Fruit fly (Drosophila melanogaster) whole organism, prepupa: ENCODE results near the gene GCS1.

Experiments
- CG10631 ChIP-seq: fragments of 200-800 bp; sonication (Bioruptor generic); optimal IDR thresholded peaks from 2 replicates; lab custom pipeline; 2016; ENCODE audit warnings: missing biosample characterization, missing genetic modification characterization
- CG10669 ChIP-seq: fragments of 200-800 bp; sonication (Bioruptor generic); optimal IDR thresholded peaks from 3 replicates; lab custom pipeline; 2018; ENCODE audit warnings: missing biosample characterization, mild to moderate bottlenecking, missing genetic modification characterization, moderate library complexity
- CG11294 ChIP-seq: fragments of 200-800 bp; sonication (Bioruptor generic); IDR thresholded peaks from 2 replicates; pipeline ENCODE4 v1.3.6; 2022; ENCODE audit warnings: missing biosample characterization, missing genetic modification characterization
- CG15336 ChIP-seq: fragments of 200-800 bp; sonication (Bioruptor generic); IDR thresholded peaks from 2 replicates; pipeline ENCODE4 v1.3.6; 2022; ENCODE audit warnings: missing biosample characterization, missing genetic modification characterization
- CG1621 ChIP-seq: fragments of 200-800 bp; sonication (Bioruptor generic); optimal IDR thresholded peaks from 3 replicates; lab custom pipeline; 2018; ENCODE audit warnings: missing biosample characterization, mild to moderate bottlenecking, missing genetic modification characterization
- CG3032 ChIP-seq: fragments of 200-800 bp; optimal IDR thresholded peaks from 2 replicates; lab custom pipeline; 2019; ENCODE audit warnings: missing biosample characterization, mild to moderate bottlenecking, missing genetic modification characterization, moderate library complexity
- CG31627 ChIP-seq: fragments of 200-800 bp; sonication (Bioruptor generic); optimal IDR thresholded peaks from 3 replicates; lab custom pipeline; 2016; ENCODE audit warnings: missing biosample characterization, missing genetic modification characterization
- CG32006 ChIP-seq: fragments of 200-800 bp; sonication (Bioruptor generic); optimal IDR thresholded peaks from 3 replicates; lab custom pipeline; 2017; ENCODE audit warnings: missing biosample characterization, mild to moderate bottlenecking, missing genetic modification characterization
- CG34406 ChIP-seq: fragments of 200-800 bp; sonication (Bioruptor generic); optimal IDR thresholded peaks from 3 replicates; lab custom pipeline; 2016; ENCODE audit warnings: missing biosample characterization, missing genetic modification characterization
- CG3919 ChIP-seq: fragments of 200-800 bp; sonication (Bioruptor generic); optimal IDR thresholded peaks from 3 replicates; lab custom pipeline; 2016; ENCODE audit warnings: missing biosample characterization, missing genetic modification characterization
- CG4318 ChIP-seq: fragments of 200-800 bp; sonication (Bioruptor generic); optimal IDR thresholded peaks from 3 replicates; lab custom pipeline; 2017; ENCODE audit warnings: missing biosample characterization, mild to moderate bottlenecking, missing genetic modification characterization
- CG6163 ChIP-seq: fragments of 200-800 bp; sonication (Bioruptor generic); IDR thresholded peaks from 3 replicates; pipeline ENCODE4 v1.3.6; 2022; ENCODE audit warnings: missing biosample characterization, missing genetic modification characterization
- CG6792 ChIP-seq: fragments of 200-800 bp; sonication (Bioruptor generic); optimal IDR thresholded peaks from 3 replicates; lab custom pipeline; 2016; ENCODE audit warnings: missing biosample characterization, missing genetic modification characterization
- CG6808 ChIP-seq: fragments of 200-800 bp; sonication (Bioruptor generic); optimal IDR thresholded peaks from 3 replicates; lab custom pipeline; 2017; ENCODE audit warnings: missing biosample characterization, missing genetic modification characterization, mild to moderate bottlenecking, moderate library complexity, missing genetic modification reagents
- CG7368 ChIP-seq: fragments of 200-800 bp; sonication (Bioruptor generic); optimal IDR thresholded peaks from 3 replicates; lab custom pipeline; 2016; ENCODE audit warnings: missing biosample characterization, missing genetic modification characterization
- CG8319 ChIP-seq: fragments of 200-800 bp; sonication (Bioruptor generic); optimal IDR thresholded peaks from 3 replicates; lab custom pipeline; 2016; ENCODE audit warnings: missing biosample characterization, missing genetic modification characterization
- Eip75B ChIP-seq: fragments of 200-800 bp; sonication (Bioruptor generic); optimal IDR thresholded peaks from 3 replicates; lab custom pipeline; 2016; ENCODE audit warnings: missing biosample characterization, missing genetic modification characterization
- Eip78C ChIP-seq: fragments of 200-800 bp; sonication (Bioruptor generic); peaks from one replicate; lab custom pipeline; 2016; ENCODE audit warnings: missing biosample characterization, missing genetic modification characterization
- Ets96B ChIP-seq: fragments of 200-800 bp; optimal IDR thresholded peaks from 2 replicates; lab custom pipeline; 2019; ENCODE audit warnings: missing biosample characterization, mild to moderate bottlenecking, missing genetic modification characterization, moderate library complexity
- Gug ChIP-seq: fragments of 200-800 bp; sonication (Bioruptor generic); IDR thresholded peaks from 2 replicates; pipeline ENCODE4 v1.3.6; 2022; ENCODE audit warnings: missing biosample characterization, missing genetic modification characterization
- Hr38 ChIP-seq: sonication (Bioruptor generic); optimal IDR thresholded peaks from 2 replicates; lab custom pipeline; 2016; ENCODE audit warnings: missing biosample characterization, missing genetic modification characterization
- Hr4 ChIP-seq: fragments of 200-800 bp; sonication (Bioruptor generic); optimal IDR thresholded peaks from 3 replicates; lab custom pipeline; 2016; ENCODE audit warnings: missing biosample characterization, missing genetic modification characterization
- Met ChIP-seq: fragments of 200-800 bp; sonication (Bioruptor generic); optimal IDR thresholded peaks from 3 replicates; lab custom pipeline; 2016; ENCODE audit warnings: missing biosample characterization, missing genetic modification characterization
- OdsH ChIP-seq: fragments of 200-800 bp; sonication (Bioruptor generic); optimal IDR thresholded peaks from 3 replicates; lab custom pipeline; 2016; ENCODE audit warnings: missing biosample characterization, missing genetic modification characterization
- Smox ChIP-seq: fragments of 200-800 bp; sonication (Bioruptor generic); optimal IDR thresholded peaks from 3 replicates; lab custom pipeline; 2016; ENCODE audit warnings: missing biosample characterization, missing genetic modification characterization
- Sox14 ChIP-seq: fragments of 200-800 bp; sonication (Bioruptor generic); optimal IDR thresholded peaks from 3 replicates; lab custom pipeline; 2016; ENCODE audit warnings: missing biosample characterization, missing genetic modification characterization
- Sox15 ChIP-seq: fragments of 200-800 bp; sonication (Bioruptor generic); optimal IDR thresholded peaks from 3 replicates; lab custom pipeline; 2016; ENCODE audit warnings: missing biosample characterization, missing genetic modification characterization
- acj6 ChIP-seq: fragments of 200-800 bp; sonication (Bioruptor generic); optimal IDR thresholded peaks from 3 replicates; lab custom pipeline; 2016; ENCODE audit warnings: missing biosample characterization, missing genetic modification characterization
- cyc ChIP-seq: fragments of 200-800 bp; sonication (Bioruptor generic); optimal IDR thresholded peaks from 3 replicates; lab custom pipeline; 2016; ENCODE audit warnings: missing biosample characterization, missing genetic modification characterization
- dac ChIP-seq: fragments of 200-800 bp; sonication (Bioruptor generic); optimal IDR thresholded peaks from 2 replicates; lab custom pipeline; 2017; ENCODE audit warnings: missing biosample characterization, mild to moderate bottlenecking, missing genetic modification characterization
- eg ChIP-seq: fragments of 200-800 bp; sonication (Bioruptor generic); IDR thresholded peaks from 3 replicates; pipeline ENCODE4 v1.3.6; 2022; ENCODE audit warnings: missing biosample characterization, missing genetic modification characterization
- esn ChIP-seq: fragments of 200-800 bp; sonication (Bioruptor generic); optimal IDR thresholded peaks from 2 replicates; lab custom pipeline; 2016; ENCODE audit warnings: missing biosample characterization, mild to moderate bottlenecking, missing genetic modification characterization, moderate library complexity
- lz ChIP-seq: fragments of 200-800 bp; sonication (Bioruptor generic); optimal IDR thresholded peaks from 3 replicates; lab custom pipeline; 2016; ENCODE audit warnings: missing biosample characterization, missing genetic modification characterization
- pdm3 ChIP-seq: fragments of 200-800 bp; sonication (Bioruptor generic); optimal IDR thresholded peaks from 3 replicates; lab custom pipeline; 2016; ENCODE audit warnings: missing biosample characterization, missing genetic modification characterization
- salr ChIP-seq, 2 experiments: fragments of 200-800 bp; sonication (Bioruptor generic); optimal IDR thresholded peaks; 3 replicates each; lab custom pipeline; 2016 to 2018; ENCODE audit warnings: missing biosample characterization in 2 of 2, missing genetic modification characterization in 2 of 2, mild to moderate bottlenecking in 1 of 2
- spab ChIP-seq: fragments of 200-800 bp; sonication (Bioruptor generic); optimal IDR thresholded peaks from 2 replicates; lab custom pipeline; 2017; ENCODE audit warnings: missing biosample characterization, mild to moderate bottlenecking, missing genetic modification characterization, missing genetic modification reagents
- ss ChIP-seq, 2 experiments: fragments of 200-800 bp; sonication (Bioruptor generic); optimal IDR thresholded peaks; 2 replicates in 1 of 2; 3 replicates in 1 of 2; lab custom pipeline; 2017 to 2018; ENCODE audit warnings: mild to moderate bottlenecking in 2 of 2, missing biosample characterization in 2 of 2, missing genetic modification characterization in 2 of 2, moderate library complexity in 1 of 2
- svp ChIP-seq: fragments of 200-800 bp; sonication (Bioruptor generic); peaks from one replicate; lab custom pipeline; 2016; ENCODE audit warnings: missing biosample characterization, missing genetic modification characterization
- topi ChIP-seq: fragments of 200-800 bp; sonication (Bioruptor generic); optimal IDR thresholded peaks from 3 replicates; lab custom pipeline; 2016; ENCODE audit warnings: missing biosample characterization, missing genetic modification characterization
- vri ChIP-seq: fragments of 200-800 bp; sonication (Bioruptor generic); optimal IDR thresholded peaks from 3 replicates; lab custom pipeline; 2016; ENCODE audit warnings: missing biosample characterization, mild to moderate bottlenecking, missing genetic modification characterization

GCS1 gene

DNA sequence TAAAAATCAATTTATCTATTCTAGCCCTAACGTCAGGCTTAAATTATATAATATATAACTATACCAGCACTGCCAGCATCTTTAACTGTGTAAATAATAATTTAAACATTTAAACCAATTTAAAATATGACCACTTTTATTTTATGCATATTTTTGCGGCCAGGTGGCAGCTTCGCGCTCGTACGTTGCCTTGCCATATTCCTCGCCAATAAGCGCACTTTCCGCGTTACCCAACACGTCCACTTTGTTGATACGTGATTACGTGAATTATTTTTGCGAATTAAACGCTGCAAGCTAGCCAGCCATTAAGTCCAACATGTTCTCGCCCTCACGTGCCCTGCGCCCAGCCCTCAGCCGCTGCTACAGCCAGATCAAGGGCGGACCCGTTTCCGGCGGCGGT is 2.0 kb upstream of the GCS1 start, which contains the start of gene NdufV3 (continued):
- TF ChIP-seq Hr38 (GFP tag; lab: Kevin White, UChicago) = no peak
- TF ChIP-seq CG6808 (GFP tag; lab: Kevin White, UChicago) = no peak
- no peak for TF ChIP-seq Hr4 (GFP tag; lab: Kevin White, UChicago)
- TF ChIP-seq spab (GFP tag; lab: Kevin White, UChicago) = no peak
- no peak for TF ChIP-seq salr (GFP tag; optimal IDR thresholded peaks at IDR 0.05; lab: Kevin White, UChicago)
- TF ChIP-seq CG7368 = no peak

DNA sequence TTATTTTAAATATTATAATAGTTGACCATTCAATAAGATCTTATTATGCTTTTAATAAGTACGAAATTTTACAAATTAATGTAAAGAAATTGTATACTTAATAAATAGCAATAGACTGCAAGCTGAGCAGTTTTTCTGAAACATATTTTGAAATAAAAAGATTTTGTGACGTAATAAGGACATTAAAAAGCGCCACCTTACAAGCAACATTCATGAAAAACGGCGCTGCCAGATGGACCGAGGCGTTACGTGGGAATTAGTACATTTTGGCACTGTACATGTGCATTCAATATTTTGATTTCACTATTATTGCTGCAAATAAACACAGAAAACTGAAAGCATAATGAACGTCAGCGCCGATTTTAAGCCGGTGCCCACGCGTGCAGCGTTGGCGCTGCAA is 1.0 kb upstream of the GCS1 start, which contains the start of gene CG1738:
CG1738 (plus strand) TSS at position 221 of the 400 bp plus-strand sequence.
- no peak for TF ChIP-seq Sox14 (GFP tag; lab: Kevin White, UChicago)
- peak; percentile 5 for TF ChIP-seq Smox (GFP tag; lab: Kevin White, UChicago)
- peak; percentile 6 for TF ChIP-seq cyc (GFP tag; lab: Kevin White, UChicago)
- no peak for TF ChIP-seq pdm3 (GFP tag; lab: Kevin White, UChicago)
- TF ChIP-seq vri (GFP tag; lab: Kevin White, UChicago) = peak; percentile 21
- TF ChIP-seq CG6792 (GFP tag; lab: Kevin White, UChicago) = no peak
- TF ChIP-seq, all 60 proteins: peak for 3

DNA sequence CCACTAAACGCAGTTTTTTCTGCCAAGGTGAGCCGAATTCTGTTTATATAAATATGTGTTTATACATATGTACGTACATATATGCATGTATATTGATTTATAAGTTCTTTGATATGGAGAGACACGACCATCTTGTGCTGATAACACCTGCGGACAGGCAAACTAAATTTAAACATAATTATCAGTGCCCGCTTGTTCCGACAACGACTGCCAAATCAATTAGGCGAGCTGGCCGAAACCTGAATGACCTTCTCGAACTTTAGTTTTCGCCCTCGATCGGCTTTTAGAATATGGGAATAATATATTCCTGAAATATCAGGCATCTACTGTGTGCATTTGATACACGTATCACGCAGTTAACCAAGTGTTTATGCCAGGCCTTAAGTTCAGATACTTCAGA is 5.0 kb downstream of the GCS1 start:
- no peak for TF ChIP-seq CG31627 (GFP tag; lab: Kevin White, UChicago)
- no peak for TF ChIP-seq dac
- TF ChIP-seq esn = no peak
- no peak for TF ChIP-seq lz (GFP tag; lab: Kevin White, UChicago)
- TF ChIP-seq CG1621 = no peak
- TF ChIP-seq CG11294 (GFP tag; lab: Robert Waterston, UW) = no peak
- TF ChIP-seq Eip75B (GFP tag; lab: Kevin White, UChicago) = no peak
- TF ChIP-seq CG10631 (GFP tag; lab: Kevin White, UChicago) = no peak
- no peak for TF ChIP-seq CG6808 (GFP tag; lab: Kevin White, UChicago)
- no peak for TF ChIP-seq CG15336 (GFP tag; lab: Robert Waterston, UW)
- no peak for TF ChIP-seq Gug
- no peak for TF ChIP-seq Hr38 (GFP tag; lab: Kevin White, UChicago)

DNA sequence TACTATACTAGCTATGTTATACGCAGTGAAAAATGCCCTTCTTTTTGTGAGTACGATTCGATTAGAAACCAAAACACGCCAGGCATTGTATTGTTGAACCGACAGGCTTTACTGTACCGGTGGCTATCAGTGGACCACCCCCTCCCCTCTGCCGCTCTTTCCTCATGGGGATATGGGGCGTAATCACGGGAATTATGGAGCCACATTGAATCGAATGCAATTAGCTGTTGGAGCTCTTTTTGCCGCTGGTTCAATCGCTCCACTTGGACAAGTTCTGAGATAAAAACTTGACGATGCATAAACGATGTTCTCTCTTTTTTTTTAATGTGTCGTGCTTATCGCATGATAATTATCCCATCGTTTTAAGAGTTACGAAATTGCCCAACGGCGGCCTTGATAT is 5.6 kb downstream of the GCS1 start:
- TF ChIP-seq Eip78C (GFP tag; lab: Kevin White, UChicago) = peak; percentile 39
- no peak for TF ChIP-seq cyc (GFP tag; lab: Kevin White, UChicago)
- TF ChIP-seq topi (GFP tag; lab: Kevin White, UChicago) = no peak
- 0 out of 3 replicates have a peak, but pooled peaks have one; percentile 27 for TF ChIP-seq CG6163 (GFP tag; lab: Robert Waterston, UW)
- TF ChIP-seq svp (GFP tag; lab: Kevin White, UChicago) = peak; percentile 66
- TF ChIP-seq vri (GFP tag; lab: Kevin White, UChicago) = peak; percentile 69
- peak; percentile 11 for TF ChIP-seq CG32006 (GFP tag; lab: Kevin White, UChicago)

DNA sequence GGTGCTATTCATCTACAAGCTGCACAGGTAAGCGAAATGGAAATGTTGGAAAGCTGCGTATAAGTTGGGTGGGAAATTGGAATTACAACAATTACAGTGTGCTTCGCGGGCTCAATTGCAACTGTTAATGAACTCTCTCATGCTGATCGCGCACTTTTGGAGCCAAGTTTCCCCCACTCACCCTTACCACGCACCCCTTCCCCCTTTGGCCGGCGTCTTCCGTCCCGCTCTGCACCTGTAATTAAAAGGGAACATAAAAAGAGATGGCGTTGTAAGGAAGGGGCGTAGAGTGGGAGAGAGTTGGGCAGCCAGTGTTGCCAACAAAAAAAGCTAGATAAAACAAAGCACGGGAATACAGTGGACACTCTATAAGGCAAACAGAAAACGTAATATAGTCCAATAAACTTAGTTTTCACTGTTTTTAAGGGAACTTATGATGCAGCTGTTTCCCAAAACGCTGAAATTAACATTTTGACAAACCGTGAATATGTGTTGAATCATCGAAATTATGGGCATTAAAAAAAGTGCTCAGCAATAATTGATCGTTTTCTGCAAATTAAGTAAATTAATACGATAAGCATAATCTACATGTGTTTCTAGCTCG is 7.0 kb downstream of the GCS1 start:
- TF ChIP-seq lz (GFP tag; lab: Kevin White, UChicago) (peak; percentile 17), spab (GFP tag; lab: Kevin White, UChicago) (no peak), CG31627 (GFP tag; lab: Kevin White, UChicago) (peak; percentile 29), CG3919 (peak; percentile 52), CG6792 (GFP tag; lab: Kevin White, UChicago) (peak; percentile 37), CG7368 (no peak), CG10631 (GFP tag; lab: Kevin White, UChicago) (peak; percentile 14), Sox14 (GFP tag; lab: Kevin White, UChicago) (peak; percentile 4), eg (peak; percentile 53; the same call in 2 of the 3 replicates), Met (peak; percentile 4), ss (GFP tag; optimal IDR thresholded peaks at IDR 0.05; lab: Kevin White, UChicago) (peak in 1 of 2 experiments; percentile 11), Eip78C (GFP tag; lab: Kevin White, UChicago) (peak; percentile 63), topi (GFP tag; lab: Kevin White, UChicago) (peak; percentile 26), svp (GFP tag; lab: Kevin White, UChicago) (peak; percentile 74), acj6 (peak; percentile 39), CG6163 (GFP tag; lab: Robert Waterston, UW) (peak; percentile 35; the same call in 1 of the 3 replicates), CG15336 (GFP tag; lab: Robert Waterston, UW) (peak; percentile 17; the same call in 1 of the 2 replicates), CG3032 (peak; percentile 22), CG8319 (GFP tag; lab: Kevin White, UChicago) (no peak), salr (GFP tag; optimal IDR thresholded peaks at IDR 0.05; lab: Kevin White, UChicago) (peak in 1 of 2 experiments; percentile 15), Sox15 (GFP tag; lab: Kevin White, UChicago) (peak; percentile 5), Ets96B (tag; lab: Kevin White, UChicago) (peak; percentile 14), CG32006 (GFP tag; lab: Kevin White, UChicago) (peak; percentile 53), CG4318 (GFP tag; lab: Kevin White, UChicago) (no peak), OdsH (peak; percentile 35), CG34406 (no peak), CG10669 (GFP tag; lab: Kevin White, UChicago) (no peak)
